Worm (Caenorhabditis elegans) whole organism, L2 larva: ENCODE measurements around the gene C28F5.1.

Experiments
- blmp-1 ChIP-seq: sonication (generic microtip); optimal IDR thresholded peaks from 2 replicates; lab custom pipeline; 2017; ENCODE audit warnings: missing genetic modification characterization, mild to moderate bottlenecking, missing compliant biosample characterization, antibody characterized with exemption, moderate library complexity; ENCODE audit not compliant: insufficient read depth
- egl-27 ChIP-seq: sonication (generic microtip); optimal IDR thresholded peaks from 3 replicates; lab custom pipeline; 2017; ENCODE audit warnings: missing biosample characterization, missing genetic modification reagents, missing genetic modification characterization
- lin-13 ChIP-seq: fragments of 150-350 bp; optimal IDR thresholded peaks from 2 replicates; lab custom pipeline; 2014; ENCODE audit warnings: missing biosample characterization, missing genetic modification reagents, missing genetic modification characterization

ce11 chrII:7493599-7493998 lies 11.5 kb upstream of the C28F5.1 start, which contains the start of gene nas-23:
- no peak for TF ChIP-seq lin-13 (GFP tag; lab: Kevin White, UChicago)
- TF ChIP-seq blmp-1 (tag; lab: Kevin White, UChicago), result no peak
- TF ChIP-seq egl-27 (tag; lab: Kevin White, UChicago), result no peak
